Worm (Caenorhabditis elegans) whole organism, L4 larva: ENCODE data around the gene F54E12.2.

Experiments
- aly-2 ChIP-seq: sonication (generic microtip); optimal IDR thresholded peaks from 2 replicates; lab custom pipeline; 2018; ENCODE audit warnings: missing biosample characterization, missing genetic modification characterization
- egl-43 ChIP-seq: fragments of 200-800 bp; sonication (Bioruptor generic); IDR thresholded peaks from 2 replicates; pipeline ENCODE4 v1.3.6; 2022; ENCODE audit warnings: missing genetic modification reagents, missing genetic modification characterization, missing compliant biosample characterization
- mdl-1 ChIP-seq, 2 experiments: fragments of 150-350 bp in 1 of 2; sonication (generic microtip) in 1 of 2; optimal IDR thresholded peaks; 2 replicates each; lab custom pipeline; 2014 to 2017; ENCODE audit warnings: missing biosample characterization in 2 of 2, missing genetic modification characterization in 2 of 2
- pqm-1 ChIP-seq: sonication (generic microtip); optimal IDR thresholded peaks from 2 replicates; lab custom pipeline; 2017; ENCODE audit warnings: missing biosample characterization, missing genetic modification characterization

ce11 chrIV:11347275-11347674, 10.3 kb upstream of the F54E12.2 start:
- TF ChIP-seq aly-2 (tag; lab: Kevin White, UChicago) (no peak), egl-43 (no peak), pqm-1 (tag; lab: Kevin White, UChicago) (no peak), mdl-1 (tag; optimal IDR thresholded peaks at IDR 0.05; lab: Kevin White, UChicago) (no peak)
